Worm (Caenorhabditis elegans) whole organism, late embryonic: ENCODE data around the gene clec-168.

Experiments used
- ama-1 ChIP-seq: fragments of 150-350 bp; optimal IDR thresholded peaks from 2 replicates; lab custom pipeline; 2014
- ceh-30 ChIP-seq: fragments of 150-350 bp; optimal IDR thresholded peaks from 2 replicates; lab custom pipeline; 2014; ENCODE audit warnings: missing biosample characterization, missing genetic modification characterization
- ceh-45 ChIP-seq: fragments of 200-800 bp; sonication (Bioruptor generic); IDR thresholded peaks from 2 replicates; pipeline ENCODE4 v1.3.6; 2022; ENCODE audit warnings: missing genetic modification reagents, missing genetic modification characterization, missing compliant biosample characterization
- hlh-15 ChIP-seq: sonication (generic microtip); optimal IDR thresholded peaks from 2 replicates; lab custom pipeline; 2016; ENCODE audit warnings: missing genetic modification characterization, missing compliant biosample characterization
- madf-2 ChIP-seq: sonication (generic microtip); optimal IDR thresholded peaks from 2 replicates; lab custom pipeline; 2017; ENCODE audit warnings: missing genetic modification characterization, missing compliant biosample characterization
- nfya-1 ChIP-seq: sonication (generic microtip); optimal IDR thresholded peaks from 2 replicates; lab custom pipeline; 2017; ENCODE audit warnings: missing genetic modification characterization, mild to moderate bottlenecking, missing compliant biosample characterization, antibody characterized with exemption, moderate library complexity
- nhr-11 ChIP-seq: fragments of 150-350 bp; optimal IDR thresholded peaks from 2 replicates; lab custom pipeline; 2014; ENCODE audit warnings: missing biosample characterization, missing genetic modification characterization
- pag-3 ChIP-seq: sonication (generic microtip); optimal IDR thresholded peaks from 2 replicates; lab custom pipeline; 2016; ENCODE audit warnings: missing compliant biosample characterization, missing genetic modification characterization, borderline replicate concordance
- ztf-16 ChIP-seq: sonication (generic microtip); optimal IDR thresholded peaks from 2 replicates; lab custom pipeline; 2017; ENCODE audit warnings: missing genetic modification characterization, missing compliant biosample characterization

DNA sequence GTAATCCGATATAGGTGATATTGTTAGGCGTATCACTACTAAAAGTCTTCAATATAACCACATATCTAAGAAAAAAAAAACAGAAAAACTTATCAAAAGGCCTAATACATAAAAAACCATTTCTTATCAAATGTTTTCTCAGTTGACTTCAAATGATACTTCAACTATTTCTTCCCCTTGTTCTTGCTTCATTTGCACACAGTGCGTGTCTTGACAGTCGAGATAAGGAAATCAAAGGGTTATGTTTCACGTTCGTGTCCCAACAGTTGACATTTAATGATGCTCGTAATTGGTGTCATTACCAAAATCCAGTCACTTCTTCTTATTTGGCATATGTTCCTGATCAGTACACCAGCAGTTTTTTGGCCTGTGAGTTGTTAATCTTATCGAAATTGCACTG is 10.0 kb downstream of the clec-168 start, which contains the start of gene clec-170:
- TF ChIP-seq nhr-11 (no peak), hlh-15 (no peak), ztf-16 (tag; lab: Kevin White, UChicago) (no peak), ama-1 (no peak), madf-2 (no peak), nfya-1 (no peak), ceh-30 (no peak), ceh-45 (no peak), pag-3 (no peak)
